Worm (Caenorhabditis elegans) whole organism, L2 larva: ENCODE measurements around the gene R12B2.2.
A peak's percentile ranks its signal among the peaks of the same experiment; 100 is the strongest.

Source experiments
- C34F6.9 ChIP-seq: fragments of 150-350 bp; optimal IDR thresholded peaks from 2 replicates; lab custom pipeline; 2014; ENCODE audit warnings: missing biosample characterization, missing genetic modification characterization
- F13H6.1 ChIP-seq: sonication (generic microtip); optimal IDR thresholded peaks from 2 replicates; lab custom pipeline; 2016; ENCODE audit warnings: missing genetic modification characterization, missing compliant biosample characterization
- R02D3.7 ChIP-seq: fragments of 150-350 bp; optimal IDR thresholded peaks from 2 replicates; lab custom pipeline; 2014; ENCODE audit warnings: missing biosample characterization, missing genetic modification characterization
- Y55F3AM.14 ChIP-seq: fragments of 200-800 bp; sonication (Bioruptor generic); optimal IDR thresholded peaks from 2 replicates; lab custom pipeline; 2018; ENCODE audit warnings: mild to moderate bottlenecking, missing genetic modification characterization, missing compliant biosample characterization
- ZK546.5 ChIP-seq: sonication (generic microtip); optimal IDR thresholded peaks from 2 replicates; lab custom pipeline; 2017; ENCODE audit warnings: missing biosample characterization, missing genetic modification characterization
- alr-1 ChIP-seq: fragments of 150-350 bp; optimal IDR thresholded peaks from 2 replicates; lab custom pipeline; 2014; ENCODE audit warnings: missing biosample characterization, missing genetic modification characterization
- aly-2 ChIP-seq: fragments of 150-350 bp; optimal IDR thresholded peaks from 2 replicates; lab custom pipeline; 2014; ENCODE audit warnings: missing biosample characterization, missing genetic modification characterization
- ama-1 ChIP-seq: fragments of 150-350 bp; optimal IDR thresholded peaks from 2 replicates; lab custom pipeline; 2018; ENCODE audit warnings: inconsistent platforms
- blmp-1 ChIP-seq: sonication (generic microtip); optimal IDR thresholded peaks from 2 replicates; lab custom pipeline; 2017; ENCODE audit warnings: missing genetic modification characterization, mild to moderate bottlenecking, missing compliant biosample characterization, antibody characterized with exemption, moderate library complexity; ENCODE audit not compliant: insufficient read depth
- ceh-16 ChIP-seq: fragments of 150-350 bp; optimal IDR thresholded peaks from 2 replicates; lab custom pipeline; 2014; ENCODE audit warnings: missing biosample characterization, missing genetic modification characterization
- ceh-82 ChIP-seq: fragments of 150-350 bp; optimal IDR thresholded peaks from 2 replicates; lab custom pipeline; 2014; ENCODE audit warnings: missing biosample characterization, missing genetic modification characterization
- crh-2 ChIP-seq: sonication (generic microtip); optimal IDR thresholded peaks from 2 replicates; lab custom pipeline; 2017; ENCODE audit warnings: missing biosample characterization, missing genetic modification characterization
- dmd-4 ChIP-seq: sonication (generic microtip); optimal IDR thresholded peaks from 2 replicates; lab custom pipeline; 2017; ENCODE audit warnings: missing biosample characterization, missing genetic modification characterization
- egl-27 ChIP-seq: sonication (generic microtip); optimal IDR thresholded peaks from 3 replicates; lab custom pipeline; 2017; ENCODE audit warnings: missing biosample characterization, missing genetic modification reagents, missing genetic modification characterization
- elt-1 ChIP-seq: fragments of 150-350 bp; optimal IDR thresholded peaks from 2 replicates; lab custom pipeline; 2014; ENCODE audit warnings: missing biosample characterization, missing genetic modification characterization
- elt-3 ChIP-seq: sonication (generic microtip); optimal IDR thresholded peaks from 2 replicates; lab custom pipeline; 2017; ENCODE audit warnings: missing biosample characterization, missing genetic modification characterization
- fos-1 ChIP-seq: fragments of 150-350 bp; optimal IDR thresholded peaks from 2 replicates; lab custom pipeline; 2014; ENCODE audit warnings: missing biosample characterization, missing genetic modification characterization
- gmeb-1 ChIP-seq: fragments of 150-350 bp; optimal IDR thresholded peaks from 2 replicates; lab custom pipeline; 2014; ENCODE audit warnings: missing biosample characterization, missing genetic modification characterization
- lin-11 ChIP-seq: fragments of 150-350 bp; sonication (generic microtip); optimal IDR thresholded peaks from 2 replicates; lab custom pipeline; 2014; ENCODE audit warnings: missing biosample characterization, missing genetic modification characterization, inconsistent platforms, mixed read lengths
- lin-13 ChIP-seq: fragments of 150-350 bp; optimal IDR thresholded peaks from 2 replicates; lab custom pipeline; 2014; ENCODE audit warnings: missing biosample characterization, missing genetic modification reagents, missing genetic modification characterization
- lin-39 ChIP-seq: fragments of 150-350 bp; optimal IDR thresholded peaks from 2 replicates; lab custom pipeline; 2014; ENCODE audit warnings: missing biosample characterization, missing genetic modification reagents, missing genetic modification characterization
- lsy-2 ChIP-seq, 2 experiments: fragments of 150-350 bp in 1 of 2; sonication (generic microtip) in 1 of 2; optimal IDR thresholded peaks; 2 replicates each; lab custom pipeline; 2014 to 2017; ENCODE audit warnings: missing biosample characterization in 2 of 2, missing genetic modification characterization in 2 of 2
- mab-5 ChIP-seq: fragments of 150-350 bp; optimal IDR thresholded peaks from 2 replicates; lab custom pipeline; 2014; ENCODE audit warnings: missing biosample characterization, missing genetic modification characterization
- mbf-1 ChIP-seq: sonication (generic microtip); optimal IDR thresholded peaks from 2 replicates; lab custom pipeline; 2017; ENCODE audit warnings: missing biosample characterization, missing genetic modification characterization
- mdl-1 ChIP-seq, 2 experiments: fragments of 150-350 bp in 1 of 2; sonication (generic microtip) in 1 of 2; optimal IDR thresholded peaks; 2 replicates each; lab custom pipeline; 2017; ENCODE audit warnings: missing biosample characterization in 2 of 2, missing genetic modification characterization in 2 of 2
- nhr-10 ChIP-seq: sonication (generic microtip); optimal IDR thresholded peaks from 2 replicates; lab custom pipeline; 2017; ENCODE audit warnings: missing biosample characterization, missing genetic modification characterization
- nhr-11 ChIP-seq: fragments of 150-350 bp; optimal IDR thresholded peaks from 2 replicates; lab custom pipeline; 2014; ENCODE audit warnings: missing biosample characterization, missing genetic modification characterization
- nhr-12 ChIP-seq: fragments of 150-350 bp; optimal IDR thresholded peaks from 2 replicates; lab custom pipeline; 2014; ENCODE audit warnings: missing biosample characterization, missing genetic modification characterization
- nhr-129 ChIP-seq: fragments of 150-350 bp; optimal IDR thresholded peaks from 2 replicates; lab custom pipeline; 2014; ENCODE audit warnings: missing biosample characterization, missing genetic modification characterization
- nhr-21 ChIP-seq: fragments of 150-350 bp; optimal IDR thresholded peaks from 2 replicates; lab custom pipeline; 2014; ENCODE audit warnings: missing biosample characterization, missing genetic modification characterization
- nhr-23 ChIP-seq: fragments of 150-350 bp; optimal IDR thresholded peaks from 2 replicates; lab custom pipeline; 2014; ENCODE audit warnings: missing biosample characterization, missing genetic modification reagents, missing genetic modification characterization
- nhr-237 ChIP-seq: fragments of 150-350 bp; optimal IDR thresholded peaks from 2 replicates; lab custom pipeline; 2014; ENCODE audit warnings: missing biosample characterization, missing genetic modification characterization
- nhr-25 ChIP-seq: fragments of 150-350 bp; sonication (generic microtip); optimal IDR thresholded peaks from 3 replicates; lab custom pipeline; 2014; ENCODE audit warnings: missing biosample characterization, missing genetic modification characterization
- nhr-6 ChIP-seq: fragments of 150-350 bp; optimal IDR thresholded peaks from 2 replicates; lab custom pipeline; 2014; ENCODE audit warnings: missing biosample characterization, missing genetic modification characterization
- nhr-77 ChIP-seq: fragments of 150-350 bp; optimal IDR thresholded peaks from 2 replicates; lab custom pipeline; 2014; ENCODE audit warnings: missing biosample characterization, missing genetic modification characterization
- peb-1 ChIP-seq: fragments of 150-350 bp; optimal IDR thresholded peaks from 2 replicates; lab custom pipeline; 2014; ENCODE audit warnings: missing biosample characterization, missing genetic modification characterization
- sem-4 ChIP-seq: fragments of 150-350 bp; optimal IDR thresholded peaks from 2 replicates; lab custom pipeline; 2014; ENCODE audit warnings: missing biosample characterization, missing genetic modification reagents, missing genetic modification characterization
- skn-1 ChIP-seq: sonication (generic microtip); optimal IDR thresholded peaks from 2 replicates; lab custom pipeline; 2017; ENCODE audit warnings: missing biosample characterization, missing genetic modification characterization
- sma-3 ChIP-seq: sonication (generic microtip); optimal IDR thresholded peaks from 2 replicates; lab custom pipeline; 2016; ENCODE audit warnings: missing genetic modification reagents, missing genetic modification characterization, missing compliant biosample characterization
- sma-9 ChIP-seq, 2 experiments: fragments of 150-350 bp in 1 of 2; sonication (generic microtip) in 1 of 2; optimal IDR thresholded peaks; 2 replicates each; lab custom pipeline; 2014 to 2016; ENCODE audit warnings: missing genetic modification characterization in 2 of 2, mild to moderate bottlenecking in 1 of 2, missing biosample characterization in 1 of 2, missing compliant biosample characterization in 1 of 2, missing genetic modification reagents in 1 of 2, moderate library complexity in 1 of 2
- snpc-4 ChIP-seq: fragments of 150-350 bp; optimal IDR thresholded peaks from 2 replicates; lab custom pipeline; 2014; ENCODE audit warnings: missing biosample characterization, missing genetic modification characterization
- unc-39 ChIP-seq: fragments of 150-350 bp; optimal IDR thresholded peaks from 2 replicates; lab custom pipeline; 2014; ENCODE audit warnings: missing biosample characterization, missing genetic modification characterization
- unc-55 ChIP-seq: fragments of 150-350 bp; sonication (generic microtip); optimal IDR thresholded peaks from 3 replicates; lab custom pipeline; 2014; ENCODE audit warnings: missing biosample characterization, missing genetic modification reagents, missing genetic modification characterization
- unc-62 ChIP-seq: fragments of 150-350 bp; optimal IDR thresholded peaks from 2 replicates; lab custom pipeline; 2014; ENCODE audit warnings: missing biosample characterization, missing genetic modification reagents, missing genetic modification characterization
- zag-1 ChIP-seq: fragments of 150-350 bp; optimal IDR thresholded peaks from 2 replicates; lab custom pipeline; 2014; ENCODE audit warnings: missing biosample characterization, missing genetic modification characterization
- ztf-1 ChIP-seq: fragments of 200-800 bp; sonication (Bioruptor generic); conservative IDR thresholded peaks from 2 replicates; pipeline ENCODE4 v1.3.6; 2022; ENCODE audit warnings: missing genetic modification characterization, missing compliant biosample characterization
- ztf-11 ChIP-seq: sonication (generic microtip); optimal IDR thresholded peaks from 2 replicates; lab custom pipeline; 2017; ENCODE audit warnings: missing biosample characterization, missing genetic modification characterization
- ztf-4 ChIP-seq: fragments of 150-350 bp; optimal IDR thresholded peaks from 2 replicates; lab custom pipeline; 2014; ENCODE audit warnings: missing biosample characterization, missing genetic modification characterization

The R12B2.2 gene

ce11 chrIII:5782080-5782479 lies 24.7 kb upstream of the R12B2.2 start:
- TF ChIP-seq alr-1 (tag; lab: Kevin White, UChicago) (no peak), nhr-10 (tag; lab: Kevin White, UChicago) (no peak), nhr-11 (no peak), nhr-6 (tag; lab: Kevin White, UChicago) (no peak), egl-27 (tag; lab: Kevin White, UChicago) (no peak), elt-3 (tag; lab: Kevin White, UChicago) (no peak), ama-1 (lab: Kevin White, UChicago) (no peak), mab-5 (no peak), ztf-11 (no peak), elt-1 (no peak), lin-13 (GFP tag; lab: Kevin White, UChicago) (no peak), Y55F3AM.14 (GFP tag; lab: Kevin White, UChicago) (no peak), unc-55 (GFP tag; lab: Kevin White, UChicago) (no peak), ceh-16 (tag; lab: Kevin White, UChicago) (no peak), lsy-2 (tag; optimal IDR thresholded peaks at IDR 0.05; lab: Kevin White, UChicago) (no peak), dmd-4 (no peak), peb-1 (tag; lab: Kevin White, UChicago) (no peak), gmeb-1 (no peak), ceh-82 (no peak), nhr-23 (no peak)

- TF ChIP-seq Y55F3AM.14 (GFP tag; lab: Kevin White, UChicago) (no peak), nhr-129 (peak; percentile 71), crh-2 (tag; lab: Kevin White, UChicago) (peak; percentile 63), snpc-4 (tag; lab: Kevin White, UChicago) (peak; percentile 15), unc-39 (tag; lab: Kevin White, UChicago) (no peak), egl-27 (tag; lab: Kevin White, UChicago) (peak; percentile 27), alr-1 (tag; lab: Kevin White, UChicago) (no peak), nhr-12 (tag; lab: Kevin White, UChicago) (no peak), nhr-25 (tag; lab: Kevin White, UChicago) (peak; percentile 76), unc-62 (no peak), ztf-1 (GFP tag; lab: Robert Waterston, UW) (no peak), gmeb-1 (peak; percentile 84), mdl-1 (tag; optimal IDR thresholded peaks at IDR 0.05; lab: Kevin White, UChicago) (no peak), sma-9 (GFP tag; optimal IDR thresholded peaks at IDR 0.05; lab: Kevin White, UChicago) (peak; percentile 81), sma-9 (tag; optimal IDR thresholded peaks at IDR 0.05; lab: Kevin White, UChicago) (no peak), C34F6.9 (tag; lab: Kevin White, UChicago) (peak; percentile 84), elt-1 (no peak), nhr-23 (no peak), peb-1 (tag; lab: Kevin White, UChicago) (no peak), blmp-1 (tag; lab: Kevin White, UChicago) (peak; percentile 19), aly-2 (tag; lab: Kevin White, UChicago) (no peak), ztf-4 (tag; lab: Kevin White, UChicago) (peak; percentile 46), ZK546.5 (tag; lab: Kevin White, UChicago) (no peak), F13H6.1 (tag; lab: Kevin White, UChicago) (peak; percentile 61), mab-5 (peak; percentile 33), nhr-237 (tag; lab: Kevin White, UChicago) (no peak), sma-3 (GFP tag; lab: Kevin White, UChicago) (peak; percentile 81), nhr-10 (tag; lab: Kevin White, UChicago) (no peak), nhr-11 (no peak), unc-55 (GFP tag; lab: Kevin White, UChicago) (peak; percentile 82), lin-39 (tag; lab: Kevin White, UChicago) (no peak), lsy-2 (tag; optimal IDR thresholded peaks at IDR 0.05; lab: Kevin White, UChicago) (peak; percentile 81 to 83), nhr-77 (tag; lab: Kevin White, UChicago) (no peak), mbf-1 (tag; lab: Kevin White, UChicago) (no peak), nhr-6 (tag; lab: Kevin White, UChicago) (no peak), elt-3 (tag; lab: Kevin White, UChicago) (no peak), lin-11 (peak; percentile 71), nhr-21 (peak; percentile 55), zag-1 (tag; lab: Kevin White, UChicago) (peak; percentile 23), ceh-16 (tag; lab: Kevin White, UChicago) (no peak), ceh-82 (peak; percentile 7), ztf-11 (no peak), R02D3.7 (tag; lab: Kevin White, UChicago) (peak; percentile 35), lin-13 (GFP tag; lab: Kevin White, UChicago) (peak; percentile 67), skn-1 (tag; lab: Kevin White, UChicago) (no peak), dmd-4 (no peak), sem-4 (tag; lab: Kevin White, UChicago) (peak; percentile 58), ama-1 (lab: Kevin White, UChicago) (no peak), fos-1 (peak; percentile 19)
These were observed 21.4 kb upstream of the R12B2.2 start, which contains the start of gene Y37B11A.3 for ce11 chrIII:5785273-5785929. TSS of gene Y37B11A.3 (minus strand) at chrIII:5785323.
